Worm (Caenorhabditis elegans): ENCODE results near the gene F13E9.19.

Gene F13E9.19

ce11 chrIV:10867370-10868146, 31.6 kb upstream of the F13E9.19 start:
- no peak for TF ChIP-seq klf-2 (GFP tag; conservative IDR thresholded peaks at IDR 0.05)
- no peak for TF ChIP-seq flt-1 (GFP tag; IDR thresholded peaks at IDR 0.05)
- peak; percentile 67; the same call in 1 of the 2 replicates for TF ChIP-seq ztf-29 (GFP tag; IDR thresholded peaks at IDR 0.05)
- no peak for TF ChIP-seq ref-1 (GFP tag; conservative IDR thresholded peaks at IDR 0.05)
- TF ChIP-seq tab-1 (GFP tag; IDR thresholded peaks at IDR 0.05) = 0 out of 2 replicates have a peak, but pooled peaks have one; percentile 4

ce11 chrIV:10868629-10869251, 30.5 kb upstream of the F13E9.19 start, which contains the start of gene F13E9.11:
Gene F13E9.11 (minus strand): TSS chrIV:10869135.
- no peak for TF ChIP-seq ref-1 (GFP tag; conservative IDR thresholded peaks at IDR 0.05)
- TF ChIP-seq tab-1 (GFP tag; IDR thresholded peaks at IDR 0.05) = peak; percentile 51; the same call in 1 of the 2 replicates
- TF ChIP-seq flt-1 (GFP tag; IDR thresholded peaks at IDR 0.05) = 0 out of 2 replicates have a peak, but pooled peaks have one; percentile 50
- TF ChIP-seq ztf-23 (GFP tag; IDR thresholded peaks at IDR 0.05) = peak; percentile 18; the same call in 1 of the 2 replicates

DNA sequence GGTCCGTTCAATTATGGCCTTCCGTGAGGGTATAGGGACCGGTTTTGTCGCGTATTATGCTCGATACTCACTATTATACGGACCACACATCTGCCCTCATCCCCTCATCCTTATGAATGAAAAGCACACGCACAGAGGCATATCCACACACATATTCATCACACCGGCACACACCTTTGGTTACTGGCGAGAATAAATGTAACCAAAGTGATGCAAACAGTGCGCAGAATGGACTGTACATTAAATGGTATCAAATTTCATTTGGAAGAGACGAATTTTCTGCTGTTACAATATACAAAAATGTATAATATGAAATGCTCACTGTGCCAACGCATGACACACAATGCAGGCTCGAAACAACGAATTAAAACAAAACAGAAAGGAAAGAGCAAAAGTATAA, 29.6 kb upstream of the F13E9.19 start:
- TF ChIP-seq ztf-29 (GFP tag; IDR thresholded peaks at IDR 0.05) (no peak), ztf-23 (GFP tag; IDR thresholded peaks at IDR 0.05) (no peak), tab-1 (GFP tag; IDR thresholded peaks at IDR 0.05) (0 out of 2 replicates have a peak, but pooled peaks have one; percentile 65), cog-1 (tag; optimal IDR thresholded peaks at IDR 0.05) (no peak), ref-1 (GFP tag; conservative IDR thresholded peaks at IDR 0.05) (no peak), T22C8.4 (GFP tag; IDR thresholded peaks at IDR 0.05) (no peak)

ce11 chrIV:10870158-10870557, 29.0 kb upstream of the F13E9.19 start:
- TF ChIP-seq flt-1 (GFP tag; IDR thresholded peaks at IDR 0.05) (0 out of 2 replicates have a peak, but pooled peaks have one; percentile 4), med-1 (GFP tag; optimal IDR thresholded peaks at IDR 0.05; ENCODE audit: insufficient read depth) (no peak), T22C8.4 (GFP tag; IDR thresholded peaks at IDR 0.05) (no peak), ref-1 (GFP tag; conservative IDR thresholded peaks at IDR 0.05) (no peak), ztf-29 (GFP tag; IDR thresholded peaks at IDR 0.05) (no peak), tab-1 (GFP tag; IDR thresholded peaks at IDR 0.05) (no peak), klf-2 (GFP tag; conservative IDR thresholded peaks at IDR 0.05) (no peak), ztf-23 (GFP tag; IDR thresholded peaks at IDR 0.05) (no peak)

ce11 chrIV:10874527-10874926, 24.7 kb upstream of the F13E9.19 start, which contains the start of gene F13E9.12:
Gene F13E9.12 (minus strand): TSS chrIV:10874627.
- TF ChIP-seq ztf-29 (GFP tag; IDR thresholded peaks at IDR 0.05) (no peak), flt-1 (GFP tag; IDR thresholded peaks at IDR 0.05) (no peak)

DNA sequence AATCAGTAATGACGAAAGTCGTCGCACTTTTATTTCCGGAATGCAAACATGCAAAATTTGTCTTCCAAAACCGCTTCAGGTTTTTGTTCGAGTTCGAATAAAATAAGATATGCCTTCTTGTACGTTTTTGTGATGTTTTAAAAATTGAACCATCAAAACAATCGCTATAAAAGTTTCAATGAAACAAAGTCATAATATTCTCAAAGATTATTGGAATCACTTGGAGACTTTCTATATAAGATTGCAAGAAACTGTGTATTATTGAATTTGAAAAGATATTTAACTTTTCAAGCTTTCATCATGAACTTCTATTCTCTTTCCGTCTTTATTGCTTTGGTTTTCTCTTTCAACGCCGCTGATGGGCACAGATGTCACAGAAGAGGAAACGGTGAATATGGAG, 22.4 kb upstream of the F13E9.19 start, which contains the start of gene fipr-14:
Gene fipr-14 (plus strand): TSS at position 301 of the 400 bp plus-strand sequence.
- no peak for TF ChIP-seq flt-1 (GFP tag; IDR thresholded peaks at IDR 0.05)
- TF ChIP-seq cog-1 (tag; optimal IDR thresholded peaks at IDR 0.05) = no peak
- no peak for TF ChIP-seq ref-1 (GFP tag; conservative IDR thresholded peaks at IDR 0.05)

ce11 chrIV:10879542-10879941, 19.7 kb upstream of the F13E9.19 start, which contains the start of gene sdz-13:
Gene sdz-13 (minus strand): TSS chrIV:10879642.
- TF ChIP-seq ztf-29 (GFP tag; IDR thresholded peaks at IDR 0.05) (no peak), ztf-23 (GFP tag; IDR thresholded peaks at IDR 0.05) (no peak), ref-1 (GFP tag; conservative IDR thresholded peaks at IDR 0.05) (no peak), flt-1 (GFP tag; IDR thresholded peaks at IDR 0.05) (no peak), med-1 (GFP tag; optimal IDR thresholded peaks at IDR 0.05; ENCODE audit: insufficient read depth) (no peak), cog-1 (tag; optimal IDR thresholded peaks at IDR 0.05) (no peak), klf-2 (GFP tag; conservative IDR thresholded peaks at IDR 0.05) (no peak), T22C8.4 (GFP tag; IDR thresholded peaks at IDR 0.05) (no peak)

DNA sequence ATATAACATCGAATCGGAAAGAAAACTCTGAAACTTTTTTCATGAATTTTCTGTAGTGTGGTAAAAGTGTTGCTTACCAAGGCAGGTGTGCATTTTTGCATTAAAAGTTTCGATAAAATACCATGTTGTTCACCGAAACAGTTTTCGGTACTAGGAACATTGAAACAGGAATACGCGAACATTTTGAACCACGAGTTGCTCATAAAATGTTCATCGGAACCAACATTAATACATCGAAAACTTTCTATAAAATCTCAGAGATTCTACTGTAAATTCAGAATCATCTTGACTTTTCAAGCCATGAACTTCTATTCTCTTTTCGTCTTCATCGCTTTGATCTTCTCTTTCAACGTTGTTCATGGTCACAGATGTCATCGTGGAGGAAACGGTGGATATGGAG, 18.9 kb upstream of the F13E9.19 start, which contains the start of gene fipr-15:
Gene fipr-15 (plus strand): TSS at position 301 of the 400 bp plus-strand sequence.
- no peak for TF ChIP-seq T22C8.4 (GFP tag; IDR thresholded peaks at IDR 0.05)
- TF ChIP-seq cog-1 (tag; optimal IDR thresholded peaks at IDR 0.05) = no peak
- TF ChIP-seq med-1 (GFP tag; optimal IDR thresholded peaks at IDR 0.05; ENCODE audit: insufficient read depth) = no peak
- no peak for TF ChIP-seq ztf-29 (GFP tag; IDR thresholded peaks at IDR 0.05)
- no peak for TF ChIP-seq ref-1 (GFP tag; conservative IDR thresholded peaks at IDR 0.05)
- TF ChIP-seq flt-1 (GFP tag; IDR thresholded peaks at IDR 0.05) = no peak
- no peak for TF ChIP-seq tab-1 (GFP tag; IDR thresholded peaks at IDR 0.05)
- no peak for TF ChIP-seq ztf-23 (GFP tag; IDR thresholded peaks at IDR 0.05)
- no peak for TF ChIP-seq klf-2 (GFP tag; conservative IDR thresholded peaks at IDR 0.05)

- TF ChIP-seq flt-1 (GFP tag; IDR thresholded peaks at IDR 0.05) (no peak), cog-1 (tag; optimal IDR thresholded peaks at IDR 0.05) (no peak), klf-2 (GFP tag; conservative IDR thresholded peaks at IDR 0.05) (no peak), T22C8.4 (GFP tag; IDR thresholded peaks at IDR 0.05) (no peak), tab-1 (GFP tag; IDR thresholded peaks at IDR 0.05) (no peak), ztf-29 (GFP tag; IDR thresholded peaks at IDR 0.05) (no peak), med-1 (GFP tag; optimal IDR thresholded peaks at IDR 0.05; ENCODE audit: insufficient read depth) (no peak), ztf-23 (GFP tag; IDR thresholded peaks at IDR 0.05) (no peak), ref-1 (GFP tag; conservative IDR thresholded peaks at IDR 0.05) (no peak)
Measured at ce11 chrIV:10881230-10881629, 18.0 kb upstream of the F13E9.19 start, which contains the start of gene F13E9.13. Gene F13E9.13 (plus strand): TSS chrIV:10881546.

- no peak for TF ChIP-seq med-1 (GFP tag; optimal IDR thresholded peaks at IDR 0.05; ENCODE audit: insufficient read depth)
- no peak for TF ChIP-seq klf-2 (GFP tag; conservative IDR thresholded peaks at IDR 0.05)
- no peak for TF ChIP-seq cog-1 (tag; optimal IDR thresholded peaks at IDR 0.05)
- TF ChIP-seq ztf-23 (GFP tag; IDR thresholded peaks at IDR 0.05) = no peak
- TF ChIP-seq ztf-29 (GFP tag; IDR thresholded peaks at IDR 0.05) = no peak
Measured at ce11 chrIV:10884263-10884662, 14.9 kb upstream of the F13E9.19 start, which contains the start of gene F13E9.5. Gene F13E9.5 (minus strand): TSS chrIV:10884363.

Measured in whole organism, midembryonic.